Worm (Caenorhabditis elegans) whole organism, L4 larva: ENCODE measurements around the gene ZK666.15.

ENCODE experiments used
- F37D6.2 ChIP-seq: sonication (generic microtip); optimal IDR thresholded peaks from 2 replicates; lab custom pipeline; 2016; ENCODE audit warnings: mild to moderate bottlenecking, missing genetic modification characterization, missing compliant biosample characterization
- egl-43 ChIP-seq: fragments of 200-800 bp; sonication (Bioruptor generic); IDR thresholded peaks from 2 replicates; pipeline ENCODE4 v1.3.6; 2022; ENCODE audit warnings: missing genetic modification reagents, missing genetic modification characterization, missing compliant biosample characterization
- fkh-10 ChIP-seq: fragments of 150-350 bp; optimal IDR thresholded peaks from 2 replicates; lab custom pipeline; 2014; ENCODE audit warnings: missing biosample characterization, missing genetic modification reagents, missing genetic modification characterization
- fos-1 ChIP-seq: fragments of 150-350 bp; optimal IDR thresholded peaks from 2 replicates; lab custom pipeline; 2014; ENCODE audit warnings: missing biosample characterization, missing genetic modification characterization
- hmg-1.1 ChIP-seq: fragments of 200-800 bp; sonication (Bioruptor generic); IDR thresholded peaks from 2 replicates; pipeline ENCODE4 v1.3.6; 2022; ENCODE audit warnings: missing genetic modification reagents, missing genetic modification characterization, missing compliant biosample characterization
- lsy-2 ChIP-seq, 2 experiments: fragments of 150-350 bp in 1 of 2; sonication (generic microtip) in 1 of 2; optimal IDR thresholded peaks; 2 replicates each; lab custom pipeline; 2014 to 2017; ENCODE audit warnings: missing biosample characterization in 2 of 2, missing genetic modification characterization in 2 of 2
- mep-1 ChIP-seq: fragments of 150-350 bp; sonication (generic microtip); optimal IDR thresholded peaks from 3 replicates; lab custom pipeline; 2014; ENCODE audit warnings: missing biosample characterization, missing genetic modification characterization
- nhr-111 ChIP-seq: fragments of 200-800 bp; sonication (Bioruptor generic); optimal IDR thresholded peaks from 2 replicates; lab custom pipeline; 2018; ENCODE audit warnings: mild to moderate bottlenecking, missing genetic modification characterization, missing compliant biosample characterization
- nhr-25 ChIP-seq: sonication (generic microtip); optimal IDR thresholded peaks from 2 replicates; lab custom pipeline; 2017; ENCODE audit warnings: missing genetic modification characterization, mild to moderate bottlenecking, missing compliant biosample characterization, antibody characterized with exemption, moderate library complexity, borderline replicate concordance; ENCODE audit not compliant: insufficient read depth
- nhr-28 ChIP-seq: fragments of 150-350 bp; optimal IDR thresholded peaks from 2 replicates; lab custom pipeline; 2014; ENCODE audit warnings: missing biosample characterization, missing genetic modification characterization
- nhr-77 ChIP-seq: fragments of 150-350 bp; optimal IDR thresholded peaks from 2 replicates; lab custom pipeline; 2014; ENCODE audit warnings: missing biosample characterization, missing genetic modification characterization
- pqm-1 ChIP-seq: sonication (generic microtip); optimal IDR thresholded peaks from 2 replicates; lab custom pipeline; 2017; ENCODE audit warnings: missing biosample characterization, missing genetic modification characterization
- skn-1 ChIP-seq: fragments of 150-350 bp; optimal IDR thresholded peaks from 2 replicates; lab custom pipeline; 2014; ENCODE audit warnings: missing biosample characterization, missing genetic modification characterization

ce11 chrII:10500674-10501073 is 13.8 kb downstream of the ZK666.15 start:
- TF ChIP-seq nhr-77 (tag; lab: Kevin White, UChicago) (no peak), mep-1 (tag; lab: Kevin White, UChicago) (peak; percentile 5), F37D6.2 (no peak), nhr-28 (peak; percentile 19), fos-1 (tag; lab: Kevin White, UChicago) (no peak), egl-43 (no peak), pqm-1 (no peak), nhr-111 (no peak), skn-1 (tag; lab: Kevin White, UChicago) (no peak), nhr-25 (tag; lab: Kevin White, UChicago) (no peak), lsy-2 (tag; optimal IDR thresholded peaks at IDR 0.05; lab: Kevin White, UChicago) (no peak), hmg-1.1 (GFP tag; lab: Robert Waterston, UW) (no peak), fkh-10 (GFP tag; lab: Kevin White, UChicago) (no peak)
